Fruit fly (Drosophila melanogaster) whole organism, embryonic: ENCODE data around the gene CG11723.

Experiments used
- Aef1 ChIP-seq: fragments of 200-800 bp; sonication (Bioruptor generic); IDR thresholded peaks from 3 replicates; pipeline ENCODE4 v1.3.6; 2022; ENCODE audit warnings: missing biosample characterization, missing genetic modification characterization
- B-H1 ChIP-seq: fragments of 200-800 bp; sonication (Bioruptor generic); IDR thresholded peaks from 3 replicates; pipeline ENCODE4 v1.3.6; 2022; ENCODE audit warnings: missing biosample characterization, missing genetic modification characterization
- BEAF-32 ChIP-seq: fragments of 200-800 bp; sonication (Bioruptor generic); optimal IDR thresholded peaks from 3 replicates; lab custom pipeline; 2017; ENCODE audit warnings: missing biosample characterization, missing genetic modification characterization, mild to moderate bottlenecking, moderate library complexity, missing genetic modification reagents
- CG1024 ChIP-seq: fragments of 200-800 bp; sonication (Bioruptor generic); IDR thresholded peaks from 2 replicates; pipeline ENCODE4 v1.3.6; 2022; ENCODE audit warnings: missing biosample characterization, missing genetic modification characterization
- CG10654 ChIP-seq: fragments of 200-800 bp; sonication (Bioruptor generic); optimal IDR thresholded peaks from 2 replicates; lab custom pipeline; 2016; ENCODE audit warnings: missing biosample characterization, missing genetic modification characterization
- CG11247 ChIP-seq: fragments of 200-800 bp; sonication (Bioruptor generic); IDR thresholded peaks from 2 replicates; pipeline ENCODE4 v1.3.6; 2022; ENCODE audit warnings: missing biosample characterization, missing genetic modification characterization
- CG11696 ChIP-seq: fragments of 200-800 bp; sonication (Bioruptor generic); IDR thresholded peaks from 2 replicates; pipeline ENCODE4 v1.3.6; 2022; ENCODE audit warnings: missing biosample characterization, missing genetic modification characterization
- CG12299 ChIP-seq: fragments of 200-800 bp; sonication (Bioruptor generic); optimal IDR thresholded peaks from 2 replicates; lab custom pipeline; 2018; ENCODE audit warnings: missing biosample characterization, mild to moderate bottlenecking, missing genetic modification characterization
- CG12769 ChIP-seq: fragments of 200-800 bp; sonication (Bioruptor generic); optimal IDR thresholded peaks from 2 replicates; lab custom pipeline; 2019; ENCODE audit warnings: missing biosample characterization, mild to moderate bottlenecking, missing genetic modification characterization, moderate library complexity
- CG1603 ChIP-seq: fragments of 200-800 bp; sonication (Bioruptor generic); optimal IDR thresholded peaks from 2 replicates; lab custom pipeline; 2019; ENCODE audit warnings: missing biosample characterization, mild to moderate bottlenecking, missing genetic modification characterization, moderate library complexity
- CG1647 ChIP-seq: fragments of 200-800 bp; sonication (Bioruptor generic); optimal IDR thresholded peaks from 3 replicates; lab custom pipeline; 2016; ENCODE audit warnings: missing biosample characterization, missing genetic modification characterization
- CG17912 ChIP-seq: fragments of 200-800 bp; sonication (Bioruptor generic); optimal IDR thresholded peaks from 2 replicates; lab custom pipeline; 2018; ENCODE audit warnings: missing biosample characterization, mild to moderate bottlenecking, missing genetic modification characterization
- CG2199 ChIP-seq: fragments of 200-800 bp; sonication (Bioruptor generic); IDR thresholded peaks from 3 replicates; pipeline ENCODE4 v1.3.6; 2022; ENCODE audit warnings: missing biosample characterization, missing genetic modification characterization
- CG2712 ChIP-seq: fragments of 200-800 bp; optimal IDR thresholded peaks from 3 replicates; lab custom pipeline; 2019; ENCODE audit warnings: missing biosample characterization, mild to moderate bottlenecking, missing genetic modification characterization, moderate library complexity
- CG31224 ChIP-seq: fragments of 200-800 bp; sonication (Bioruptor generic); IDR thresholded peaks from 2 replicates; pipeline ENCODE4 v1.3.6; 2022; ENCODE audit warnings: missing biosample characterization, missing genetic modification characterization
- CG9817 ChIP-seq: fragments of 200-800 bp; sonication (Bioruptor generic); optimal IDR thresholded peaks from 2 replicates; lab custom pipeline; 2018; ENCODE audit warnings: missing biosample characterization, mild to moderate bottlenecking, missing genetic modification characterization, moderate library complexity
- Camta ChIP-seq: fragments of 200-800 bp; sonication (Bioruptor generic); optimal IDR thresholded peaks from 2 replicates; lab custom pipeline; 2016; ENCODE audit warnings: missing biosample characterization, missing genetic modification characterization
- Dfd ChIP-seq, 2 experiments: fragments of >200 bp; optimal IDR thresholded peaks; 2 replicates each; lab custom pipeline; 2017; ENCODE audit warnings: missing biosample characterization in 2 of 2, missing genetic modification characterization in 2 of 2
- Dp ChIP-seq: fragments of 200-800 bp; sonication (Bioruptor generic); optimal IDR thresholded peaks from 2 replicates; lab custom pipeline; 2018; ENCODE audit warnings: missing biosample characterization, mild to moderate bottlenecking, missing genetic modification characterization, moderate library complexity
- E2f1 ChIP-seq: fragments of 200-800 bp; sonication (Bioruptor generic); IDR thresholded peaks from 2 replicates; pipeline ENCODE4 v1.3.6; 2022; ENCODE audit warnings: missing biosample characterization, missing genetic modification characterization
- Ets97D ChIP-seq: fragments of 200-800 bp; sonication (Bioruptor generic); optimal IDR thresholded peaks from 3 replicates; lab custom pipeline; 2016; ENCODE audit warnings: missing biosample characterization, missing genetic modification characterization
- Hey ChIP-seq: fragments of 200-800 bp; sonication (Bioruptor generic); optimal IDR thresholded peaks from 3 replicates; lab custom pipeline; 2018; ENCODE audit warnings: missing biosample characterization, mild to moderate bottlenecking, missing genetic modification characterization
- HmgD ChIP-seq: fragments of 200-800 bp; sonication (Bioruptor generic); optimal IDR thresholded peaks from 3 replicates; lab custom pipeline; 2016; ENCODE audit warnings: missing biosample characterization, missing genetic modification characterization
- NC2β ChIP-seq: fragments of 200-800 bp; sonication (Bioruptor generic); optimal IDR thresholded peaks from 2 replicates; lab custom pipeline; 2016; ENCODE audit warnings: missing biosample characterization, missing genetic modification characterization
- Neu2 ChIP-seq: fragments of 200-800 bp; sonication (Bioruptor generic); optimal IDR thresholded peaks from 3 replicates; lab custom pipeline; 2016; ENCODE audit warnings: missing biosample characterization, missing genetic modification characterization, borderline replicate concordance
- Nf-YA ChIP-seq: fragments of 200-800 bp; sonication (Bioruptor generic); IDR thresholded peaks from 2 replicates; pipeline ENCODE4 v1.3.6; 2022; ENCODE audit warnings: missing biosample characterization, missing genetic modification characterization
- Nf-YB ChIP-seq: fragments of 200-800 bp; sonication (Bioruptor generic); optimal IDR thresholded peaks from 3 replicates; lab custom pipeline; 2019; ENCODE audit warnings: missing biosample characterization, mild to moderate bottlenecking, missing genetic modification characterization, moderate library complexity
- Trl ChIP-seq, 3 experiments: fragments of >200 bp in 2 of 3; fragments of 200-800 bp in 1 of 3; sonication (Bioruptor generic) in 1 of 3; optimal IDR thresholded peaks; 2 replicates in 1 of 3; 3 replicates in 2 of 3; lab custom pipeline; 2016 to 2017; ENCODE audit warnings: missing biosample characterization in 1 of 3, missing genetic modification characterization in 1 of 3
- Xbp1 ChIP-seq: fragments of 200-800 bp; sonication (Bioruptor generic); optimal IDR thresholded peaks from 3 replicates; lab custom pipeline; 2016; ENCODE audit warnings: missing biosample characterization, mild to moderate bottlenecking, missing genetic modification characterization
- Xrp1 ChIP-seq: fragments of 200-800 bp; sonication (Bioruptor generic); IDR thresholded peaks from 2 replicates; pipeline ENCODE4 v1.3.6; 2022; ENCODE audit warnings: missing biosample characterization, missing genetic modification characterization
- al ChIP-seq: fragments of 200-800 bp; sonication (Bioruptor generic); IDR thresholded peaks from 2 replicates; pipeline ENCODE4 v1.3.6; 2022; ENCODE audit warnings: missing biosample characterization, missing genetic modification characterization
- aop ChIP-seq: fragments of 200-800 bp; sonication (Bioruptor generic); IDR thresholded peaks from 2 replicates; pipeline ENCODE4 v1.3.6; 2022; ENCODE audit warnings: missing biosample characterization, missing genetic modification characterization
- cad ChIP-seq: fragments of >200 bp; optimal IDR thresholded peaks from 2 replicates; lab custom pipeline; 2017; ENCODE audit warnings: missing biosample characterization, missing genetic modification characterization
- chn ChIP-seq: fragments of 200-800 bp; sonication (Bioruptor generic); optimal IDR thresholded peaks from 2 replicates; lab custom pipeline; 2016; ENCODE audit warnings: missing biosample characterization, missing genetic modification characterization
- corto ChIP-seq: fragments of 200-800 bp; sonication (Bioruptor generic); optimal IDR thresholded peaks from 2 replicates; lab custom pipeline; 2016; ENCODE audit warnings: missing biosample characterization, mild to moderate bottlenecking, missing genetic modification characterization, moderate library complexity
- dmrt11E ChIP-seq: fragments of 200-800 bp; sonication (Bioruptor generic); optimal IDR thresholded peaks from 3 replicates; lab custom pipeline; 2018; ENCODE audit warnings: missing biosample characterization, mild to moderate bottlenecking, missing genetic modification characterization, moderate library complexity
- dpn ChIP-seq, 2 experiments: fragments of 200-800 bp; sonication (Bioruptor generic); optimal IDR thresholded peaks; 3 replicates each; lab custom pipeline; 2016; ENCODE audit warnings: missing biosample characterization in 2 of 2, missing genetic modification characterization in 2 of 2
- fd64A ChIP-seq: fragments of 200-800 bp; sonication (Bioruptor generic); optimal IDR thresholded peaks from 3 replicates; lab custom pipeline; 2018; ENCODE audit warnings: missing biosample characterization, mild to moderate bottlenecking, missing genetic modification characterization
- gem ChIP-seq: fragments of 200-800 bp; sonication (Bioruptor generic); optimal IDR thresholded peaks from 2 replicates; lab custom pipeline; 2019; ENCODE audit warnings: missing biosample characterization, mild to moderate bottlenecking, missing genetic modification characterization, moderate library complexity
- ind ChIP-seq: fragments of 200-800 bp; sonication (Bioruptor generic); optimal IDR thresholded peaks from 3 replicates; lab custom pipeline; 2016; ENCODE audit warnings: missing biosample characterization, missing genetic modification characterization
- kay ChIP-seq: fragments of 200-800 bp; sonication (Bioruptor generic); optimal IDR thresholded peaks from 2 replicates; lab custom pipeline; 2016; ENCODE audit warnings: missing biosample characterization, missing genetic modification characterization
- kni ChIP-seq: fragments of 200-800 bp; sonication (Bioruptor generic); optimal IDR thresholded peaks from 3 replicates; lab custom pipeline; 2017; ENCODE audit warnings: mild to moderate bottlenecking, missing biosample characterization, missing genetic modification reagents, missing genetic modification characterization
- lab ChIP-seq: fragments of 200-800 bp; sonication (Bioruptor generic); optimal IDR thresholded peaks from 3 replicates; lab custom pipeline; 2017; ENCODE audit warnings: missing biosample characterization, missing genetic modification characterization, mild to moderate bottlenecking, moderate library complexity, missing genetic modification reagents
- lov ChIP-seq, 2 experiments: fragments of 200-800 bp in 1 of 2; fragments of >200 bp in 1 of 2; sonication (Bioruptor generic) in 1 of 2; IDR thresholded peaks in 1 of 2; optimal IDR thresholded peaks in 1 of 2; 2 replicates in 1 of 2; 3 replicates in 1 of 2; pipeline versions ENCODE4 v1.3.6 to Lab custom; 2017 to 2022; ENCODE audit warnings: missing biosample characterization in 1 of 2, missing genetic modification characterization in 1 of 2
- otp ChIP-seq: fragments of 200-800 bp; sonication (Bioruptor generic); IDR thresholded peaks from 3 replicates; pipeline ENCODE4, ENCODE4 v1.3.6; 2022; ENCODE audit warnings: missing biosample characterization, missing genetic modification characterization
- sd ChIP-seq: fragments of 200-800 bp; sonication (Bioruptor generic); optimal IDR thresholded peaks from 3 replicates; lab custom pipeline; 2018; ENCODE audit warnings: missing biosample characterization, mild to moderate bottlenecking, missing genetic modification characterization, moderate library complexity
- unc-4 ChIP-seq: fragments of 200-800 bp; sonication (Bioruptor generic); IDR thresholded peaks from 2 replicates; pipeline ENCODE4 v1.3.6; 2022; ENCODE audit warnings: missing biosample characterization, missing genetic modification characterization; ENCODE audit not compliant: partially characterized antibody
- zen ChIP-seq: fragments of 200-800 bp; sonication (Bioruptor generic); optimal IDR thresholded peaks from 3 replicates; lab custom pipeline; 2018; ENCODE audit warnings: missing biosample characterization, mild to moderate bottlenecking, missing genetic modification characterization, moderate library complexity

Gene CG11723

DNA sequence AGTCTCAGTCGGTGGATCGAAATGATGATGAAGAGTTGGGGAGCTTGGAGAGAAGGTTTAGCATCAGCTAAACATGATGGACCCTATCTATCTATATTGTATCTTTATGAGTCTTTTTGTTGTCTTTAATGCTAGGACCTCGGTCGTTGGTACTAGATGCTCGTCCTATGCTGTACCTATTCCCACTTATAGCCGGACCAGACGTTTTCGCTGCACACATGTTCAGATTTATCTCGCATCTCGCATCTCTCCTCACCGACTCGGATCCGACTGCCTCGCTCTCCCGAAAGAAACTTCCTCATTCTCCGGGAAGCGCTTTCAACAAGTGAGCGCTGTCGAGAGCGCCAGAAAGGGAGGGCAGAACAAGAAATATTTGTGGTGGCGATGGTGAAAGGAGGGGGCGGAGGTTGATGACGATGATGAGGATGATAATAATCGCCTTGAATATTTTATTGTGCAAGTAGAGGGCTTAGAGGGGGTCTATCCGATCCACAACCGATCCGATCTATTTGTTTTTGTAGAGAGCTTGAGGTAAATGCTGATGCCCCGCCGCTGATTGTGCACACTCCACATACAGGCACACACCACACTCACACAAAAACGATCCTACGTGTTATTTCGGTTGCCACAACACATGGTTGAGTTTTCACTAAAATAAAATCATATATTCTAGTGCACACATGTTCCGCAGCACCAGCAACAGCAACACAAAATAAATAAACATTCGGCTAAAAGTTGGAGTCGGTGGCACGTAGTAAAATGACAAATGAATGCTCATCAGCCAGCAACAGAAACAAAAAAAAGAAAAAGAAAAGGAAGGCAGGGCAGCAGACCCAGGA lies 15.9 kb upstream of the CG11723 start (continued):
- TF ChIP-seq NC2β (GFP tag; lab: Kevin White, UChicago) = no peak
- TF ChIP-seq CG1024 (GFP tag; lab: Robert Waterston, UW) = no peak
- TF ChIP-seq dmrt11E = peak; percentile 7
- TF ChIP-seq CG12769 = peak; percentile 95
- TF ChIP-seq Ets97D (GFP tag; lab: Kevin White, UChicago) = no peak
- TF ChIP-seq Xrp1 = peak; percentile 38; the same call in 1 of the 2 replicates
- peak; percentile 26 for TF ChIP-seq CG1603 (tag; lab: Kevin White, UChicago)
- TF ChIP-seq CG17912 (GFP tag; lab: Kevin White, UChicago) = no peak
- no peak for TF ChIP-seq CG1647 (GFP tag; lab: Kevin White, UChicago)
- TF ChIP-seq ind (GFP tag; lab: Kevin White, UChicago) = no peak
- no peak for TF ChIP-seq B-H1 (GFP tag; lab: Robert Waterston, UW)
- TF ChIP-seq sd (tag; lab: Kevin White, UChicago) = peak; percentile 60
- no peak for TF ChIP-seq lov (optimal IDR thresholded peaks at IDR 0.05; lab: Kevin White, UChicago)
- no peak for TF ChIP-seq lov (GFP tag; IDR thresholded peaks at IDR 0.05; lab: Robert Waterston, UW)
- TF ChIP-seq kni (GFP tag; lab: Kevin White, UChicago) = no peak
- no peak for TF ChIP-seq Dp (GFP tag; lab: Kevin White, UChicago)
- TF ChIP-seq CG31224 = no peak
- TF ChIP-seq unc-4 (GFP tag; lab: Robert Waterston, UW) = no peak
- no peak for TF ChIP-seq dpn (GFP tag; optimal IDR thresholded peaks at IDR 0.05; lab: Kevin White, UChicago)
- peak; percentile 12 for TF ChIP-seq gem
- TF ChIP-seq Aef1 (GFP tag; lab: Robert Waterston, UW) = no peak
- no peak for TF ChIP-seq chn
- TF ChIP-seq BEAF-32 = no peak
- peak; percentile 51 to 53 for TF ChIP-seq Trl (optimal IDR thresholded peaks at IDR 0.05; lab: Kevin White, UChicago)
- TF ChIP-seq Trl (GFP tag; optimal IDR thresholded peaks at IDR 0.05; lab: Kevin White, UChicago) = no peak
- TF ChIP-seq CG9817 (tag; lab: Kevin White, UChicago) = no peak
- peak; percentile 86 for TF ChIP-seq CG11696
- TF ChIP-seq Hey (tag; lab: Kevin White, UChicago) = no peak
- peak; percentile 3 for TF ChIP-seq CG2712 (tag; lab: Kevin White, UChicago)
- TF ChIP-seq E2f1 (GFP tag; lab: Robert Waterston, UW) = 0 out of 2 replicates have a peak, but pooled peaks have one; percentile 12
- TF ChIP-seq fd64A (GFP tag; lab: Kevin White, UChicago) = no peak
- no peak for TF ChIP-seq otp (GFP tag; lab: Robert Waterston, UW)
- peak; percentile 29 for TF ChIP-seq corto
- no peak for TF ChIP-seq Neu2 (GFP tag; lab: Kevin White, UChicago)
- no peak for TF ChIP-seq CG12299 (tag; lab: Kevin White, UChicago)
- no peak for TF ChIP-seq Nf-YB
- peak; percentile 8 for TF ChIP-seq Camta (GFP tag; lab: Kevin White, UChicago)
- TF ChIP-seq al (GFP tag; lab: Robert Waterston, UW) = no peak
- TF ChIP-seq CG10654 = no peak
- TF ChIP-seq aop = peak; percentile 67; the same call in 1 of the 2 replicates
- TF ChIP-seq zen (tag; lab: Kevin White, UChicago) = no peak
- TF ChIP-seq Dfd (GFP tag; optimal IDR thresholded peaks at IDR 0.05; lab: Kevin White, UChicago) = no peak
- TF ChIP-seq kay (GFP tag; lab: Kevin White, UChicago) = no peak
- peak; percentile 33 for TF ChIP-seq Xbp1 (GFP tag; lab: Kevin White, UChicago)
- TF ChIP-seq CG11247 = no peak
- no peak for TF ChIP-seq Nf-YA (GFP tag; lab: Robert Waterston, UW)
- no peak for TF ChIP-seq cad (GFP tag; lab: Kevin White, UChicago)
- no peak for TF ChIP-seq HmgD (GFP tag; lab: Kevin White, UChicago)
- no peak for TF ChIP-seq CG2199 (GFP tag; lab: Robert Waterston, UW)
- TF ChIP-seq lab (GFP tag; lab: Kevin White, UChicago) = no peak
